Fruit fly (Drosophila melanogaster) whole organism, prepupa: ENCODE results near the gene CG43894.

Source experiments
- CG11762 ChIP-seq: fragments of 200-800 bp; sonication (Bioruptor generic); optimal IDR thresholded peaks from 3 replicates; lab custom pipeline; 2016; ENCODE audit warnings: missing biosample characterization, missing genetic modification characterization; ENCODE audit not compliant: insufficient read depth
- CG16779 ChIP-seq: fragments of 200-800 bp; sonication (Bioruptor generic); optimal IDR thresholded peaks from 3 replicates; lab custom pipeline; 2017; ENCODE audit warnings: missing biosample characterization, mild to moderate bottlenecking, missing genetic modification characterization
- CG6808 ChIP-seq: fragments of 200-800 bp; sonication (Bioruptor generic); optimal IDR thresholded peaks from 3 replicates; lab custom pipeline; 2017; ENCODE audit warnings: missing biosample characterization, missing genetic modification characterization, mild to moderate bottlenecking, moderate library complexity, missing genetic modification reagents
- CG7368 ChIP-seq: fragments of 200-800 bp; sonication (Bioruptor generic); optimal IDR thresholded peaks from 3 replicates; lab custom pipeline; 2016; ENCODE audit warnings: missing biosample characterization, missing genetic modification characterization
- Eip75B ChIP-seq: fragments of 200-800 bp; sonication (Bioruptor generic); optimal IDR thresholded peaks from 3 replicates; lab custom pipeline; 2016; ENCODE audit warnings: missing biosample characterization, missing genetic modification characterization
- Hr4 ChIP-seq: fragments of 200-800 bp; sonication (Bioruptor generic); optimal IDR thresholded peaks from 3 replicates; lab custom pipeline; 2016; ENCODE audit warnings: missing biosample characterization, missing genetic modification characterization
- Sox15 ChIP-seq: fragments of 200-800 bp; sonication (Bioruptor generic); optimal IDR thresholded peaks from 3 replicates; lab custom pipeline; 2016; ENCODE audit warnings: missing biosample characterization, missing genetic modification characterization
- lz ChIP-seq: fragments of 200-800 bp; sonication (Bioruptor generic); optimal IDR thresholded peaks from 3 replicates; lab custom pipeline; 2016; ENCODE audit warnings: missing biosample characterization, missing genetic modification characterization

dm6 chr3L:12857553-12858122 is 31.9 kb upstream of the CG43894 start:
- TF ChIP-seq CG7368 (GFP tag; lab: Kevin White, UChicago), result no peak
- TF ChIP-seq Eip75B (GFP tag; lab: Kevin White, UChicago), result no peak
- TF ChIP-seq CG11762 (GFP tag; lab: Kevin White, UChicago), result no peak
- no peak for TF ChIP-seq CG16779 (tag; lab: Kevin White, UChicago)
- TF ChIP-seq Hr4 (GFP tag; lab: Kevin White, UChicago), result no peak
- TF ChIP-seq lz, result no peak
- no peak for TF ChIP-seq Sox15
- no peak for TF ChIP-seq CG6808 (GFP tag; lab: Kevin White, UChicago)
